Worm (Caenorhabditis elegans): ENCODE measurements around the gene T22H9.1.

Gene T22H9.1

DNA sequence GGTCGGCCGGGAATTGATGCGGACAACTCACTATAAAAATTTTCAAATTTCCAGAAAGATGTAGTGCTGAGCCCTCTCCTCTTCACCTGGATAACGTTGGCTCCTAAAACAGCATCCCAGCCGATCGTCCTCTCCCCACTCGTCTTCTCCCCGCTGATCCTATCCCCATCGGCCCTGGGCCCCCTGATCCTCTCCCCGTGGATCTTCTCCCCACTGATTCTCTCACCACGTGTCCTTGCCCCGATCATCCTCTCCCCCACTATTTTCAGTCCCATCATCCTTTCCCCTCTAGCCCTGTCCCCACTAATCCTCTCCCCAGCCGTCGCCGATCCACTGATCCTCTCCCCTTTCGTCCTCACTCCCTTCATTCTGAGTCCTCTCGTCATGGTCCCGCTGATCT, 13.6 kb downstream of the T22H9.1 start:
- TF ChIP-seq tra-4 (tag; optimal IDR thresholded peaks at IDR 0.05) (no peak), ceh-36 (tag; optimal IDR thresholded peaks at IDR 0.05) (peak; percentile 67)

DNA sequence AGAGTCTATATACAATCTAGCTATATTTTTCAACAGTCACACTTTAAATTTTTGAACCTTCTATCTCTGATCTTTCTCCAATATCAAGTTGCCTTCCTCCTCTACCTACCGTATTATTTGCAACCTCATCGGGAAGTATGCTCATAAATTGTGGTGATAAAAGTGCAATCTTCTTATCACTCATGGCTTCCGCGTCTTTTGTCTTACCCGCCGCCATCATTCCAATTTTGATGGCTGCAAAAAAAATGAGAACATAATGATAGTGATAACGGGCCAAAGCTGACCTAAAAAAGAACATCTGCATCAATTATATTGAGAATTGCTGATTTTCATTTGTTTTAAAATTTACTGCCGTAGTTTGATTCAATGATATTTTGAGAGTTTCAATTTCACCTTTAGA, 17.2 kb downstream of the T22H9.1 start:
- TF ChIP-seq pes-1 (GFP tag; IDR thresholded peaks at IDR 0.05) (no peak), ceh-13 (GFP tag; optimal IDR thresholded peaks at IDR 0.05) (no peak), ama-1 (optimal IDR thresholded peaks at IDR 0.05) (no peak), aly-1 (tag; optimal IDR thresholded peaks at IDR 0.05) (no peak), F13C5.2 (tag; optimal IDR thresholded peaks at IDR 0.05) (no peak), flt-1 (GFP tag; IDR thresholded peaks at IDR 0.05) (no peak), tbx-11 (GFP tag; IDR thresholded peaks at IDR 0.05) (no peak), hnd-1 (tag; optimal IDR thresholded peaks at IDR 0.05) (no peak), B0310.2 (tag; optimal IDR thresholded peaks at IDR 0.05) (no peak), ets-7 (tag; optimal IDR thresholded peaks at IDR 0.05) (no peak), ceh-36 (tag; optimal IDR thresholded peaks at IDR 0.05) (no peak), hmbx-1 (tag; optimal IDR thresholded peaks at IDR 0.05) (no peak), tra-4 (tag; optimal IDR thresholded peaks at IDR 0.05) (no peak), hmg-4 (GFP tag; optimal IDR thresholded peaks at IDR 0.05) (no peak), sea-1 (GFP tag; conservative IDR thresholded peaks at IDR 0.05) (no peak)

DNA sequence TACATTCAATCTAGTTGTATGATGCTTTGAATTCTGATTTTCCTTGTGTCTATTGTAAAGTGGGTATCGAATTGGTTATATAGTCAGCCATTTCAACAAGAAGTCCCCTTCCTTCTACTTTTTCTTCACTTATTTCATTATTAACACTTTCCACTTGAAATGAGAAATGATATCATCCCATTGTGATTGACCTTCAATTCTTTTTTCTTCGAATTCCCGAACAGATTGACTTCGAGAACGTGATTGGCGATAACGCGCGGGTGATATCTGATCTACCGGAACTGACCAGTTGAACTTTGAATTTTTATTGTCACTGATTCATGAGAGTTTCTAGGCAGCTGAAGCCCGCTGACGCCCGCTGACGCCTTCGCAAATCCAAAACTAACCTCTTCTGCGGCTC, 18.7 kb downstream of the T22H9.1 start:
- TF ChIP-seq sea-1 (GFP tag; conservative IDR thresholded peaks at IDR 0.05) (no peak), hmg-4 (GFP tag; optimal IDR thresholded peaks at IDR 0.05) (no peak), pes-1 (GFP tag; IDR thresholded peaks at IDR 0.05) (no peak), scrt-1 (GFP tag; IDR thresholded peaks at IDR 0.05) (no peak), tra-4 (tag; optimal IDR thresholded peaks at IDR 0.05) (no peak), F13C5.2 (tag; optimal IDR thresholded peaks at IDR 0.05) (no peak), hnd-1 (tag; optimal IDR thresholded peaks at IDR 0.05) (no peak), aly-1 (tag; optimal IDR thresholded peaks at IDR 0.05) (no peak), ceh-36 (tag; optimal IDR thresholded peaks at IDR 0.05) (no peak)

DNA sequence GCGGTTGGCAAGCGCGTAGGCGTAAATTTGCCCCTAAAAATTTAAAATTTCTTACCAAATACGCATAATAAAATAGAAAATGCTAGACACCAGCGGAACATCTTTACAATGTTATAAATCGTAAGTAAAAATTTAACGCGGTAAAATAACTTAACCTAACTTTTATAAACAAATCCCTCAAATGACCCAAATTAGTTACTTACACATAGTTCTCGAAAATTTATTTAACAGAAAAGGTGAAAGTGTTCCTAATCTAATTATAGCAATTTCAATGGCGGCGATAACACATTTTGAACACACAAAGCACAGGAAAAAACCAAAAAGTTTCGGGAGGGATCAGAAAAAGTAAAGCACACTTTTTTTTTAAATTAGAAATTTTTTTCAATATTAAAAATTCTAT, 20.6 kb downstream of the T22H9.1 start, which contains the start of gene mltn-8:
TSS of gene mltn-8 (minus strand) at position 101 of the 400 bp plus-strand sequence.
- TF ChIP-seq B0310.2 (tag; optimal IDR thresholded peaks at IDR 0.05) (no peak), scrt-1 (GFP tag; IDR thresholded peaks at IDR 0.05) (no peak), aly-1 (tag; optimal IDR thresholded peaks at IDR 0.05) (no peak), tbx-37 (GFP tag; conservative IDR thresholded peaks at IDR 0.05) (no peak), ceh-36 (tag; optimal IDR thresholded peaks at IDR 0.05) (no peak), hmg-4 (GFP tag; optimal IDR thresholded peaks at IDR 0.05) (no peak), hnd-1 (tag; optimal IDR thresholded peaks at IDR 0.05) (no peak), ets-7 (tag; optimal IDR thresholded peaks at IDR 0.05) (no peak), tbx-11 (GFP tag; IDR thresholded peaks at IDR 0.05) (no peak), ama-1 (optimal IDR thresholded peaks at IDR 0.05) (no peak), pes-1 (GFP tag; IDR thresholded peaks at IDR 0.05) (no peak), F13C5.2 (tag; optimal IDR thresholded peaks at IDR 0.05) (no peak), ceh-13 (GFP tag; optimal IDR thresholded peaks at IDR 0.05) (no peak)

DNA sequence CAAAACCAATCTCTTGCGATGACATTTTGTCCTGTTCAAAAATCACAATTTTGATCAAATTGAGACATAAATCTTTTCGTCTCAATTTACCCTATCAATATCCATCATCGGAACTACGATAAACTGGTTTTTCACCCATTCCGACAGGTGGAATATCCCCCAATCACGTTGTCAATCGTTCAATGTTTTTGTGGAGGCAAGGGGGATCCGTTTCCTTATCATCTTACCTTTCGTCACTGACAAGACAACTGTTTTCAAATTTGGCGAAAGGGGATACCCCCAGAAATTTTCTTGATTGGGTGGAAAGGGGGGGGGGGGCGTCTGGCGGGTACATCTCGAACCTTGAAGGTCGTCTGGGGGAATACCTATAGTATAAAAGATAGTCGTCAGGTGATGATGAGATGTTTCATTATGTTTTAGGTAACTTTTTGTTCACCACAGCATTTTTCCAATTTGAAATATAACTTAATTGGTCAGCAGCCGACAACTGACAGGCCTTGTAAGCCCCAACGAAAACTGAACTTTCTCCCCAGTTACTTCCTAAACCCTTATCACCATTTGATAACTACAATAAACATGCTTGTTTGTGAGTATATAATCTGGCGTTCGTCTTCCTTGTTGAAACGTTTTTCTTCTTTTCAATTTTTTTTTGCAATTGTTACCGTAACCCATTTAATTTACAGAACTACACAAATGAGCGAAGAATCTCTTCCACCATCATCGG, 21.8 kb downstream of the T22H9.1 start, which contains the start of gene ZK6.8:
TSS of gene ZK6.8 (plus strand) at position 682 of the 724 bp plus-strand sequence.
- TF ChIP-seq sea-1 (GFP tag; conservative IDR thresholded peaks at IDR 0.05) = no peak
- TF ChIP-seq flt-1 (GFP tag; IDR thresholded peaks at IDR 0.05) = no peak
- TF ChIP-seq ets-7 (tag; optimal IDR thresholded peaks at IDR 0.05) = no peak

DNA sequence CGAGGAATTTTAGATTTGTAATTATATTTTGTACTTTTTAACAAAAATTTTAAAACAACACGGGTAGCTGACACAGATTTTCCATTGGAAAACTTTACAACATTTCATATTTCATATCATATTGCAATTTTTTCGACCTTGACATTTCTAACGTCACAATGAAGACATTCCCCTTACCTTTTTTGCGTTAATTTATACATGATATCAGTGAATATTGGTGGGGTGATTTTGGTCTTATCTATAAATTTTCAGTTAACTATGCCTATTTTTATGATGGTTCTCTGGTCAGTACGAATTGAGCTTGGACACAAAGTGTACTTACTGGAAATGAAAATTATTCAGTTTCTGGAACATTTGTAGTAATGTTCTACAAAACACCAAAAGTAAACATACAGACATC, 24.9 kb downstream of the T22H9.1 start:
- TF ChIP-seq F13C5.2 (tag; optimal IDR thresholded peaks at IDR 0.05) (no peak), flt-1 (GFP tag; IDR thresholded peaks at IDR 0.05) (no peak), ama-1 (optimal IDR thresholded peaks at IDR 0.05) (no peak), hnd-1 (tag; optimal IDR thresholded peaks at IDR 0.05) (no peak), ceh-13 (GFP tag; optimal IDR thresholded peaks at IDR 0.05) (no peak), hmg-4 (GFP tag; optimal IDR thresholded peaks at IDR 0.05) (no peak), hmbx-1 (tag; optimal IDR thresholded peaks at IDR 0.05) (no peak), pes-1 (GFP tag; IDR thresholded peaks at IDR 0.05) (no peak), ets-7 (tag; optimal IDR thresholded peaks at IDR 0.05) (no peak), tbx-37 (GFP tag; conservative IDR thresholded peaks at IDR 0.05) (no peak), ceh-36 (tag; optimal IDR thresholded peaks at IDR 0.05) (no peak), tbx-11 (GFP tag; IDR thresholded peaks at IDR 0.05) (no peak), tra-4 (tag; optimal IDR thresholded peaks at IDR 0.05) (no peak), B0310.2 (tag; optimal IDR thresholded peaks at IDR 0.05) (no peak), scrt-1 (GFP tag; IDR thresholded peaks at IDR 0.05) (no peak), aly-1 (tag; optimal IDR thresholded peaks at IDR 0.05) (no peak), sea-1 (GFP tag; conservative IDR thresholded peaks at IDR 0.05) (no peak)

DNA sequence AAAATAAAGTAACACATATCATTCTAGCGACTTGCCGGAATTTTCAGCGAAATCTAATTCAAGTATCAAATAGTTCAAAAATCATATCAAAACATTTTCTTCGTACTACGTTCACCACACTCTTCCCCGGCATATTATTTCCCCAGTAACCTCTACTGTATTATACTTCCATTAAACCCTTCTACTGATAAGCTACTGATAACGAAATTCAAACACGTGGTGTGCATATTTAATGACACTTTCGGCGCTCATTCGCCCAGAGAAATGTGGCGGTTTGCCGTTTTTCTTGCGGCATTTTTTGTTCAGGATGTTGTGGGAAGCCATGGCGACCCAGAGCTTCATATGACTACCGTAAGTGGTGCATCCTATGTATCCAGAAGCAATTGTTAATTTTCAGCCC, 25.9 kb downstream of the T22H9.1 start, which contains the start of gene lipl-5:
TSS of gene lipl-5 (plus strand) at position 259 of the 400 bp plus-strand sequence.
- TF ChIP-seq ceh-13 (GFP tag; optimal IDR thresholded peaks at IDR 0.05) = no peak
- TF ChIP-seq tra-4 (tag; optimal IDR thresholded peaks at IDR 0.05) = no peak
- TF ChIP-seq flt-1 (GFP tag; IDR thresholded peaks at IDR 0.05) = no peak
- TF ChIP-seq hnd-1 (tag; optimal IDR thresholded peaks at IDR 0.05) = no peak
- no peak for TF ChIP-seq aly-1 (tag; optimal IDR thresholded peaks at IDR 0.05)
- TF ChIP-seq hmg-4 (GFP tag; optimal IDR thresholded peaks at IDR 0.05) = no peak
- no peak for TF ChIP-seq scrt-1 (GFP tag; IDR thresholded peaks at IDR 0.05)
- no peak for TF ChIP-seq ama-1 (optimal IDR thresholded peaks at IDR 0.05)
- TF ChIP-seq sea-1 (GFP tag; conservative IDR thresholded peaks at IDR 0.05) = no peak
- no peak for TF ChIP-seq tbx-11 (GFP tag; IDR thresholded peaks at IDR 0.05)
- TF ChIP-seq pes-1 (GFP tag; IDR thresholded peaks at IDR 0.05) = no peak
- TF ChIP-seq ets-7 (tag; optimal IDR thresholded peaks at IDR 0.05) = no peak
- TF ChIP-seq tbx-37 (GFP tag; conservative IDR thresholded peaks at IDR 0.05) = no peak
- TF ChIP-seq B0310.2 (tag; optimal IDR thresholded peaks at IDR 0.05) = no peak
- no peak for TF ChIP-seq hmbx-1 (tag; optimal IDR thresholded peaks at IDR 0.05)
- no peak for TF ChIP-seq ceh-36 (tag; optimal IDR thresholded peaks at IDR 0.05)
- TF ChIP-seq F13C5.2 (tag; optimal IDR thresholded peaks at IDR 0.05) = no peak
